Worm (Caenorhabditis elegans): ENCODE results near the gene R160.12.

- TF ChIP-seq unc-39 (tag; optimal IDR thresholded peaks at IDR 0.05) (no peak), lin-13 (tag; optimal IDR thresholded peaks at IDR 0.05) (no peak), hlh-1 (tag; optimal IDR thresholded peaks at IDR 0.05) (no peak), snpc-4 (tag; optimal IDR thresholded peaks at IDR 0.05) (no peak), pha-4 (tag; optimal IDR thresholded peaks at IDR 0.05) (no peak), unc-62 (GFP tag; optimal IDR thresholded peaks at IDR 0.05) (no peak), drap-1 (GFP tag; optimal IDR thresholded peaks at IDR 0.05) (no peak), elt-3 (tag; optimal IDR thresholded peaks at IDR 0.05) (no peak), unc-120 (tag; optimal IDR thresholded peaks at IDR 0.05; ENCODE audit: poor library complexity, severe bottlenecking) (no peak)
Observed at ce11 chrX:4377689-4378088, at the start of gene R160.12.

Measured in whole organism, mixed stage, embryonic.